Fruit fly (Drosophila melanogaster): ENCODE results near the gene CG9331.

- TF ChIP-seq Max (GFP tag; optimal IDR thresholded peaks at IDR 0.05) = no peak
- TF ChIP-seq D19A (tag; optimal IDR thresholded peaks at IDR 0.05) = no peak
- TF ChIP-seq CG2116 (GFP tag; optimal IDR thresholded peaks at IDR 0.05) = no peak
- TF ChIP-seq psq (GFP tag; optimal IDR thresholded peaks at IDR 0.05) = no peak
- TF ChIP-seq CG14050 (GFP tag; IDR thresholded peaks at IDR 0.05) = no peak
- TF ChIP-seq Eip74EF (GFP tag; optimal IDR thresholded peaks at IDR 0.05) = no peak
These were observed 37.3 kb upstream of the CG9331 start for dm6 chr2L:20785333-20785732.

All from whole organism, embryonic.